Fruit fly (Drosophila melanogaster): ENCODE data around the gene Osi16.

DNA sequence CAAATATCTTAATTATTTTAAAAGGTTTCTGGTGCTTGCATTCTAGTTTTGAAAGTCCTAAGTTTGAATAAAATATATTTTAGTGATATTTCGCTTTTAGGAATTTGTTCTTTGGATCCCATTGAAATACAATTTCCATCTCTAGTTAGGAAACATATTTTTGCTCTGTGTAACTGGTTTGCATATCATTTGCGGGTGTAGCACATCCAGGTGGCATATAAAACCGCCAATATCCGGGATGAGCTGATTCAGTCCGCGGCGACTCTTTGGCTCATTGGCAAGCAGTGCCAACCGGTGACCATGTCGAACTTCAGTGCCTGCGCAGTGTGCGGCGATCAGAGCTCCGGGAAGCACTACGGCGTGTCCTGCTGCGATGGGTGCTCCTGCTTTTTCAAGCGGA lies 43.9 kb downstream of the Osi16 start, which contains the start of gene Hr83:
- TF ChIP-seq insv (optimal IDR thresholded peaks at IDR 0.05) (no peak), psq (optimal IDR thresholded peaks at IDR 0.05) (no peak), Myc (optimal IDR thresholded peaks at IDR 0.05) (no peak), ttk (optimal IDR thresholded peaks at IDR 0.05) (no peak), h (optimal IDR thresholded peaks at IDR 0.05) (no peak), Sin3A (optimal IDR thresholded peaks at IDR 0.05) (no peak)
